Fruit fly (Drosophila melanogaster): ENCODE results near the gene CG12219.

CG12219 gene

DNA sequence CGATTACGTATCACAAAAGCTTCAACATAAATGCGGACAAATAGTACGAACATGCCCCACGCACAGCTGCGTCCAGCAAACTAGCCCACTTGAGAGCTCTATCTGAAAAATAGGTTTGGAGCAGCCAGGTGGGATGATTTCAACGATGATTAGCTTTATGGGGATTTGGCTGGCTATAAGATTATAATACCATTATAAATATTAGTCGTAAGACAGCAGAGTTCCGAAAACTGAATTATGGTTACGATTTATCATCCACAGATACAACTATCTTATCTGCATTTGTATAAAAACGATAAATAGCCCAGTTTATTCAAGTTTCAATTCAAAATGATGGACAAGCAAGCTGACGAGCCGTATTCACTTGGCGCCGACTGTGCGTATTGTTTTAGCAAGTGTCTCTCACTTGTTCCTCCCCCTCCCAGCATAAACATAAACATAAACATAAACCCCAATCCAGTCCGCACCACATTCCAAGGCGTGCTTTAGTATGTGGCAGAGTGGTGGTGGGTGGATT is 37.4 kb downstream of the CG12219 start (continued):
- TF ChIP-seq gem (tag; optimal IDR thresholded peaks at IDR 0.05) (peak; percentile 82), sens-2 (GFP tag; IDR thresholded peaks at IDR 0.05) (0 out of 2 replicates have a peak, but pooled peaks have one; percentile 27), abd-A (tag; optimal IDR thresholded peaks at IDR 0.05) (peak; percentile 51), HmgD (GFP tag; optimal IDR thresholded peaks at IDR 0.05) (no peak), CG6272 (GFP tag; IDR thresholded peaks at IDR 0.05) (peak; percentile 33; the same call in 1 of the 2 replicates), Hr51 (GFP tag; optimal IDR thresholded peaks at IDR 0.05) (peak; percentile 4 to 87), CG5245 (GFP tag; optimal IDR thresholded peaks at IDR 0.05) (peak; percentile 38), CG7745 (tag; optimal IDR thresholded peaks at IDR 0.05) (no peak), bsh (GFP tag; optimal IDR thresholded peaks at IDR 0.05) (peak in 1 of 2 experiments; percentile 60), dmrt11E (tag; optimal IDR thresholded peaks at IDR 0.05) (peak; percentile 1), cas (GFP tag; IDR thresholded peaks at IDR 0.05) (no peak), CG1233 (GFP tag; optimal IDR thresholded peaks at IDR 0.05) (peak; percentile 69), cad (GFP tag; optimal IDR thresholded peaks at IDR 0.05) (no peak), Doc2 (GFP tag; IDR thresholded peaks at IDR 0.05) (no peak), crol (GFP tag; IDR thresholded peaks at IDR 0.05) (0 out of 2 replicates have a peak, but pooled peaks have one; percentile 10), Fer3 (tag; optimal IDR thresholded peaks at IDR 0.05) (peak; percentile 77), Ptx1 (GFP tag; IDR thresholded peaks at IDR 0.05) (peak; percentile 67), CG4730 (GFP tag; IDR thresholded peaks at IDR 0.05) (peak; percentile 49; the same call in 1 of the 2 replicates), nau (GFP tag; optimal IDR thresholded peaks at IDR 0.05) (peak; percentile 85), zf30C (GFP tag; optimal IDR thresholded peaks at IDR 0.05) (no peak), CG16815 (GFP tag; optimal IDR thresholded peaks at IDR 0.05) (peak; percentile 15), CG7556 (GFP tag; optimal IDR thresholded peaks at IDR 0.05) (peak; percentile 86), da (GFP tag; optimal IDR thresholded peaks at IDR 0.05) (no peak), onecut (GFP tag; IDR thresholded peaks at IDR 0.05) (peak; percentile 48), Sin3A (optimal IDR thresholded peaks at IDR 0.05) (no peak), CHES-1-like (GFP tag; optimal IDR thresholded peaks at IDR 0.05) (peak; percentile 13), D19B (GFP tag; optimal IDR thresholded peaks at IDR 0.05) (peak; percentile 74), Dref (GFP tag; IDR thresholded peaks at IDR 0.05) (no peak), Usf (GFP tag; optimal IDR thresholded peaks at IDR 0.05) (peak; percentile 34), Sry-δ (GFP tag; optimal IDR thresholded peaks at IDR 0.05) (no peak), sc (optimal IDR thresholded peaks at IDR 0.05) (no peak), sc (GFP tag; optimal IDR thresholded peaks at IDR 0.05) (peak; percentile 41), CG17912 (GFP tag; optimal IDR thresholded peaks at IDR 0.05) (no peak), pan (optimal IDR thresholded peaks at IDR 0.05) (no peak), pan (GFP tag; optimal IDR thresholded peaks at IDR 0.05 in 1 of 2, IDR thresholded peaks at IDR 0.05 in 1 of 2) (peak in 1 of 2 experiments; percentile 74), HLH4C (GFP tag; IDR thresholded peaks at IDR 0.05; ENCODE audit: partially characterized antibody) (no peak), aop (GFP tag; IDR thresholded peaks at IDR 0.05) (no peak), Hmx (GFP tag; optimal IDR thresholded peaks at IDR 0.05) (no peak), Spps (tag; optimal IDR thresholded peaks at IDR 0.05) (peak; percentile 0), trem (tag; optimal IDR thresholded peaks at IDR 0.05) (peak; percentile 22), sim (GFP tag; IDR thresholded peaks at IDR 0.05) (no peak), exex (tag; optimal IDR thresholded peaks at IDR 0.05) (peak; percentile 87), caup (GFP tag; optimal IDR thresholded peaks at IDR 0.05; ENCODE audit: severe bottlenecking) (peak; percentile 82), tx (GFP tag; optimal IDR thresholded peaks at IDR 0.05) (no peak), bowl (GFP tag; IDR thresholded peaks at IDR 0.05) (no peak), GATAe (GFP tag; conservative IDR thresholded peaks at IDR 0.05) (no peak), Optix (GFP tag; IDR thresholded peaks at IDR 0.05) (no peak; the same call in 2 of the 3 replicates), CG9437 (GFP tag; optimal IDR thresholded peaks at IDR 0.05) (peak; percentile 80), CG15011 (GFP tag; optimal IDR thresholded peaks at IDR 0.05) (peak; percentile 79), CG7786 (GFP tag; optimal IDR thresholded peaks at IDR 0.05) (peak; percentile 60), ems (GFP tag; optimal IDR thresholded peaks at IDR 0.05) (peak; percentile 74)
